Worm (Caenorhabditis elegans): ENCODE measurements around the gene fln-2.

- TF ChIP-seq hnd-1 (tag; optimal IDR thresholded peaks at IDR 0.05) (no peak), ceh-36 (tag; optimal IDR thresholded peaks at IDR 0.05) (no peak), ama-1 (optimal IDR thresholded peaks at IDR 0.05) (no peak), hmbx-1 (tag; optimal IDR thresholded peaks at IDR 0.05) (no peak), scrt-1 (GFP tag; IDR thresholded peaks at IDR 0.05) (no peak), flt-1 (GFP tag; IDR thresholded peaks at IDR 0.05) (no peak), sea-1 (GFP tag; conservative IDR thresholded peaks at IDR 0.05) (no peak), hmg-4 (GFP tag; optimal IDR thresholded peaks at IDR 0.05) (no peak), B0310.2 (tag; optimal IDR thresholded peaks at IDR 0.05) (no peak), tbx-37 (GFP tag; conservative IDR thresholded peaks at IDR 0.05) (no peak)
These were observed 13.2 kb downstream of the fln-2 start for ce11 chrX:9410747-9411146.

Data from whole organism, early embryonic.